Fruit fly (Drosophila melanogaster) whole organism, embryonic: ENCODE measurements around the gene CG6937.

Source experiments
- Atf-2 ChIP-seq: fragments of 200-800 bp; sonication (Bioruptor generic); optimal IDR thresholded peaks from 2 replicates; lab custom pipeline; 2016; ENCODE audit warnings: missing biosample characterization, missing genetic modification characterization
- CG10959 ChIP-seq: fragments of 200-800 bp; sonication (Bioruptor generic); IDR thresholded peaks from 2 replicates; pipeline ENCODE4 v1.3.6; 2022; ENCODE audit warnings: missing biosample characterization, missing genetic modification characterization
- CG11247 ChIP-seq: fragments of 200-800 bp; sonication (Bioruptor generic); IDR thresholded peaks from 2 replicates; pipeline ENCODE4 v1.3.6; 2022; ENCODE audit warnings: missing biosample characterization, missing genetic modification characterization
- CG12236 ChIP-seq: fragments of 200-800 bp; sonication (Bioruptor generic); optimal IDR thresholded peaks from 2 replicates; lab custom pipeline; 2016; ENCODE audit warnings: missing biosample characterization, missing genetic modification characterization
- CG13287 ChIP-seq: fragments of 200-800 bp; sonication (Bioruptor generic); IDR thresholded peaks from 2 replicates; pipeline ENCODE4 v1.3.6; 2022; ENCODE audit warnings: missing biosample characterization, missing genetic modification characterization; ENCODE audit not compliant: partially characterized antibody
- CG13775 ChIP-seq: fragments of 200-800 bp; sonication (Bioruptor generic); optimal IDR thresholded peaks from 3 replicates; lab custom pipeline; 2017; ENCODE audit warnings: missing biosample characterization, mild to moderate bottlenecking, missing genetic modification characterization
- CG14667 ChIP-seq: fragments of 200-800 bp; sonication (Bioruptor generic); IDR thresholded peaks from 2 replicates; pipeline ENCODE4 v1.3.6; 2022; ENCODE audit warnings: missing biosample characterization, missing genetic modification characterization
- CG1529 ChIP-seq: fragments of 200-800 bp; sonication (Bioruptor generic); optimal IDR thresholded peaks from 3 replicates; lab custom pipeline; 2018; ENCODE audit warnings: missing biosample characterization, missing genetic modification characterization
- CG17359 ChIP-seq: fragments of 200-800 bp; sonication (Bioruptor generic); optimal IDR thresholded peaks from 3 replicates; lab custom pipeline; 2018; ENCODE audit warnings: missing biosample characterization, mild to moderate bottlenecking, missing genetic modification characterization, moderate library complexity
- CG3065 ChIP-seq: fragments of 200-800 bp; sonication (Bioruptor generic); optimal IDR thresholded peaks from 2 replicates; lab custom pipeline; 2016; ENCODE audit warnings: missing biosample characterization, missing genetic modification characterization
- CG32532 ChIP-seq: fragments of 200-800 bp; sonication (Bioruptor generic); IDR thresholded peaks from 2 replicates; pipeline ENCODE4 v1.3.6; 2022; ENCODE audit warnings: missing biosample characterization, missing genetic modification characterization
- CG43689 ChIP-seq: fragments of 200-800 bp; sonication (Bioruptor generic); IDR thresholded peaks from 2 replicates; pipeline ENCODE4 v1.3.6; 2022; ENCODE audit warnings: missing biosample characterization, missing genetic modification characterization
- CG4404 ChIP-seq: fragments of 200-800 bp; sonication (Bioruptor generic); IDR thresholded peaks from 2 replicates; pipeline ENCODE4 v1.3.6; 2022; ENCODE audit warnings: missing biosample characterization, missing genetic modification characterization
- CG4730 ChIP-seq: fragments of 200-800 bp; sonication (Bioruptor generic); IDR thresholded peaks from 2 replicates; pipeline ENCODE4 v1.3.6; 2022; ENCODE audit warnings: missing biosample characterization, missing genetic modification characterization
- CG5953 ChIP-seq: fragments of 200-800 bp; sonication (Bioruptor generic); IDR thresholded peaks from 2 replicates; pipeline ENCODE4 v1.3.6; 2022; ENCODE audit warnings: missing biosample characterization, missing genetic modification characterization
- CG7963 ChIP-seq: fragments of 200-800 bp; sonication (Bioruptor generic); IDR thresholded peaks from 3 replicates; pipeline ENCODE4 v1.3.6; 2022; ENCODE audit warnings: missing biosample characterization, missing genetic modification characterization; ENCODE audit not compliant: partially characterized antibody
- CG9727 ChIP-seq: fragments of 200-800 bp; sonication (Bioruptor generic); optimal IDR thresholded peaks from 3 replicates; lab custom pipeline; 2017; ENCODE audit warnings: missing biosample characterization, mild to moderate bottlenecking, missing genetic modification characterization
- CG9932 ChIP-seq: fragments of 200-800 bp; sonication (Bioruptor generic); IDR thresholded peaks from 2 replicates; pipeline ENCODE4 v1.3.6; 2022; ENCODE audit warnings: missing biosample characterization, missing genetic modification characterization
- D ChIP-seq, 2 experiments: fragments of 200-800 bp in 1 of 2; fragments of >200 bp in 1 of 2; sonication (Bioruptor generic) in 1 of 2; optimal IDR thresholded peaks; 2 replicates in 1 of 2; 3 replicates in 1 of 2; lab custom pipeline; 2017; ENCODE audit warnings: mild to moderate bottlenecking in 1 of 2, missing biosample characterization in 1 of 2, missing genetic modification characterization in 1 of 2, missing genetic modification reagents in 1 of 2
- Deaf1 ChIP-seq: fragments of 200-800 bp; optimal IDR thresholded peaks from 3 replicates; lab custom pipeline; 2019; ENCODE audit warnings: missing biosample characterization, mild to moderate bottlenecking, missing genetic modification characterization, moderate library complexity
- Dip3 ChIP-seq: fragments of 200-800 bp; sonication (Bioruptor generic); optimal IDR thresholded peaks from 3 replicates; lab custom pipeline; 2016; ENCODE audit warnings: missing biosample characterization, missing genetic modification characterization
- GATAe ChIP-seq: fragments of 200-800 bp; sonication (Bioruptor generic); conservative IDR thresholded peaks from 2 replicates; pipeline ENCODE4 v1.3.6; 2022; ENCODE audit warnings: missing biosample characterization, missing genetic modification characterization
- HLH3B ChIP-seq: fragments of 200-800 bp; sonication (Bioruptor generic); IDR thresholded peaks from 2 replicates; pipeline ENCODE4 v1.3.6; 2022; ENCODE audit warnings: missing biosample characterization, missing genetic modification characterization
- Hr78 ChIP-seq, 2 experiments: fragments of 200-800 bp in 1 of 2; fragments of >200 bp in 1 of 2; sonication (Bioruptor generic) in 1 of 2; optimal IDR thresholded peaks; 2 replicates each; lab custom pipeline; 2017 to 2019; ENCODE audit warnings: missing biosample characterization in 2 of 2, missing genetic modification characterization in 2 of 2, mild to moderate bottlenecking in 1 of 2, moderate library complexity in 1 of 2
- Lpt ChIP-seq: fragments of >200 bp; optimal IDR thresholded peaks from 2 replicates; lab custom pipeline; 2018; ENCODE audit warnings: missing biosample characterization, missing genetic modification characterization
- Nf-YB ChIP-seq: fragments of 200-800 bp; sonication (Bioruptor generic); optimal IDR thresholded peaks from 3 replicates; lab custom pipeline; 2019; ENCODE audit warnings: missing biosample characterization, mild to moderate bottlenecking, missing genetic modification characterization, moderate library complexity
- Ravus ChIP-seq: fragments of 200-800 bp; sonication (Bioruptor generic); IDR thresholded peaks from 2 replicates; pipeline ENCODE4 v1.3.6; 2022; ENCODE audit warnings: missing biosample characterization, missing genetic modification characterization
- br ChIP-seq: fragments of >200 bp; optimal IDR thresholded peaks from 2 replicates; lab custom pipeline; 2017
- chinmo ChIP-seq: fragments of 200-800 bp; sonication (Bioruptor generic); IDR thresholded peaks from 4 replicates; pipeline ENCODE4 v1.3.6; 2022; ENCODE audit warnings: missing biosample characterization, missing genetic modification characterization; ENCODE audit not compliant: partially characterized antibody
- dmrt99B ChIP-seq: fragments of 200-800 bp; sonication (Bioruptor generic); optimal IDR thresholded peaks from 2 replicates; lab custom pipeline; 2018; ENCODE audit warnings: missing biosample characterization, mild to moderate bottlenecking, missing genetic modification characterization, moderate library complexity
- fru ChIP-seq: fragments of >200 bp; optimal IDR thresholded peaks from 2 replicates; lab custom pipeline; 2017
- ftz-f1 ChIP-seq: fragments of 200-800 bp; sonication (Bioruptor generic); optimal IDR thresholded peaks from 2 replicates; lab custom pipeline; 2016; ENCODE audit warnings: missing biosample characterization, missing genetic modification characterization
- gem ChIP-seq: fragments of 200-800 bp; sonication (Bioruptor generic); optimal IDR thresholded peaks from 2 replicates; lab custom pipeline; 2019; ENCODE audit warnings: missing biosample characterization, mild to moderate bottlenecking, missing genetic modification characterization, moderate library complexity
- insv ChIP-seq, 2 experiments: fragments of 200-800 bp; sonication (Bioruptor generic); optimal IDR thresholded peaks; 3 replicates each; lab custom pipeline; 2016 to 2018; ENCODE audit warnings: missing biosample characterization in 2 of 2, missing genetic modification characterization in 2 of 2
- lola ChIP-seq, 3 experiments: fragments of >200 bp in 2 of 3; fragments of 200-800 bp in 1 of 3; sonication (Bioruptor generic) in 1 of 3; optimal IDR thresholded peaks; 2 replicates each; lab custom pipeline; 2017 to 2019; ENCODE audit warnings: missing biosample characterization in 3 of 3, missing genetic modification characterization in 3 of 3, mild to moderate bottlenecking in 1 of 3, moderate library complexity in 1 of 3
- pfk ChIP-seq: fragments of 200-800 bp; sonication (Bioruptor generic); optimal IDR thresholded peaks from 2 replicates; lab custom pipeline; 2018; ENCODE audit warnings: missing biosample characterization, mild to moderate bottlenecking, missing genetic modification characterization, moderate library complexity
- pho ChIP-seq: fragments of 200-800 bp; sonication (Bioruptor generic); optimal IDR thresholded peaks from 2 replicates; lab custom pipeline; 2016; ENCODE audit warnings: missing biosample characterization, missing genetic modification characterization
- prd ChIP-seq, 3 experiments: fragments of >200 bp in 2 of 3; fragments of 200-800 bp in 1 of 3; sonication (Bioruptor generic) in 1 of 3; optimal IDR thresholded peaks in 2 of 3; IDR thresholded peaks in 1 of 3; 2 replicates in 2 of 3; 3 replicates in 1 of 3; pipeline versions ENCODE4 v1.3.6 to Lab custom; 2017 to 2022; ENCODE audit warnings: missing biosample characterization in 1 of 3, missing genetic modification characterization in 1 of 3
- pum ChIP-seq: fragments of 200-800 bp; sonication (Bioruptor generic); optimal IDR thresholded peaks from 2 replicates; lab custom pipeline; 2016; ENCODE audit warnings: missing biosample characterization, missing genetic modification characterization
- sim ChIP-seq: fragments of 200-800 bp; sonication (Bioruptor generic); IDR thresholded peaks from 2 replicates; pipeline ENCODE4 v1.3.6; 2022; ENCODE audit warnings: missing biosample characterization, missing genetic modification characterization
- tx ChIP-seq: fragments of 200-800 bp; sonication (Bioruptor generic); optimal IDR thresholded peaks from 2 replicates; lab custom pipeline; 2016; ENCODE audit warnings: missing biosample characterization, missing genetic modification characterization
- wdn ChIP-seq: fragments of 200-800 bp; sonication (Bioruptor generic); IDR thresholded peaks from 2 replicates; pipeline ENCODE4 v1.3.6; 2022; ENCODE audit warnings: missing biosample characterization, missing genetic modification characterization
- wek ChIP-seq: fragments of 200-800 bp; sonication (Bioruptor generic); optimal IDR thresholded peaks from 3 replicates; lab custom pipeline; 2018; ENCODE audit warnings: missing biosample characterization, mild to moderate bottlenecking, missing genetic modification characterization, moderate library complexity
- zen2 ChIP-seq: fragments of 200-800 bp; sonication (Bioruptor generic); IDR thresholded peaks from 3 replicates; pipeline ENCODE4 v1.3.6; 2022; ENCODE audit warnings: missing biosample characterization, missing genetic modification characterization; ENCODE audit not compliant: partially characterized antibody

CG6937 gene

DNA sequence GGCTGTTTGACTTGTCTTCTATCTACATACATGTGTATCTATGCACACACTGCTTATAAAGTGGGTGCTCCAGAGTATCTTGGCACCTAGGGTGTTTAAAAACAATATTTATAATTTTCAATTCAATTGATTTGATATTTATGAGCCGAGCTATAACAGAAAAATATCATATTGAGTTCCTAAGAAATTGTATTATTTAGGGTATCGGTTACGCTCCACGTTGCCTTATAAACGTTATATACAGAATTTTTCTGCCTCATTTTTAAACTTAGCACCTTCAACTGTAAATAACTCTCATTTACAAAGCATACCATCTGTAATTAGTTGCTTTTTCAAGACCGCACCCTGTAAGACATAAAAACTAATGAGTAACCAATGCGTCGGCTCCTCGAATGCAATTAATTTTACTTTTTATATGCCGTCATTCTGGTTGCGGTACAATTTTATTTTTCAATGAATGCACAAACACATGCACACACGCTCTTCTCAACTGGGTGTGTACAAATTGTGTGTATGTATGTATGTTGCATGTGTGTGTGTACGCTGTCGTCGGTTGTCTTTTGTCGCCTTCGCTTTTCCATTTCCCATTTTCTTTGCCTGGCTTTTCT, 6.2 kb downstream of the CG6937 start (continued):
- TF ChIP-seq GATAe (GFP tag; lab: Robert Waterston, UW) (no peak), prd (optimal IDR thresholded peaks at IDR 0.05; lab: Kevin White, UChicago) (no peak), prd (GFP tag; IDR thresholded peaks at IDR 0.05; lab: Robert Waterston, UW) (peak; percentile 31; the same call in 1 of the 3 replicates), pho (GFP tag; lab: Kevin White, UChicago) (no peak), pum (peak; percentile 47), dmrt99B (tag; lab: Kevin White, UChicago) (peak; percentile 67), Lpt (GFP tag; lab: Kevin White, UChicago) (no peak), Ravus (GFP tag; lab: Robert Waterston, UW) (no peak), Hr78 (GFP tag; optimal IDR thresholded peaks at IDR 0.05; lab: Kevin White, UChicago) (peak in 1 of 2 experiments; percentile 38), CG32532 (GFP tag; lab: Robert Waterston, UW) (no peak), CG4730 (no peak; the same call in 1 of the 2 replicates), chinmo (GFP tag; lab: Robert Waterston, UW) (peak; percentile 51; the same call in 1 of the 4 replicates), lola (GFP tag; optimal IDR thresholded peaks at IDR 0.05; lab: Kevin White, UChicago) (peak in 1 of 3 experiments; percentile 90), Nf-YB (peak; percentile 38), CG7963 (GFP tag; lab: Robert Waterston, UW) (no peak), CG11247 (no peak), Dip3 (GFP tag; lab: Kevin White, UChicago) (no peak), HLH3B (peak; percentile 22; the same call in 1 of the 2 replicates), Deaf1 (no peak), D (optimal IDR thresholded peaks at IDR 0.05; lab: Kevin White, UChicago) (no peak), D (GFP tag; optimal IDR thresholded peaks at IDR 0.05; lab: Kevin White, UChicago) (peak; percentile 81), sim (no peak), CG3065 (peak; percentile 28), CG10959 (GFP tag; lab: Robert Waterston, UW) (peak; percentile 47; the same call in 1 of the 2 replicates), CG1529 (GFP tag; lab: Kevin White, UChicago) (peak; percentile 71), wek (peak; percentile 40), CG14667 (no peak), CG43689 (GFP tag; lab: Robert Waterston, UW) (no peak), CG9727 (GFP tag; lab: Kevin White, UChicago) (peak; percentile 83), pfk (GFP tag; lab: Kevin White, UChicago) (no peak), br (no peak), CG13287 (no peak), CG5953 (GFP tag; lab: Robert Waterston, UW) (peak; percentile 22; the same call in 1 of the 2 replicates), zen2 (no peak), CG12236 (GFP tag; lab: Kevin White, UChicago) (no peak), wdn (GFP tag; lab: Robert Waterston, UW) (no peak), fru (lab: Kevin White, UChicago) (no peak), tx (GFP tag; lab: Kevin White, UChicago) (peak; percentile 36), CG17359 (tag; lab: Kevin White, UChicago) (peak; percentile 47), insv (GFP tag; optimal IDR thresholded peaks at IDR 0.05; lab: Kevin White, UChicago) (no peak), CG9932 (GFP tag; lab: Robert Waterston, UW) (no peak), CG4404 (GFP tag; lab: Robert Waterston, UW) (no peak), Atf-2 (GFP tag; lab: Kevin White, UChicago) (peak; percentile 57), ftz-f1 (GFP tag; lab: Kevin White, UChicago) (no peak), gem (tag; lab: Kevin White, UChicago) (peak; percentile 85), CG13775 (GFP tag; lab: Kevin White, UChicago) (peak; percentile 63)
